Worm (Caenorhabditis elegans): ENCODE measurements around the gene K04C1.3.

The K04C1.3 gene

ce11 chrX:14257661-14258060, 14.5 kb upstream of the K04C1.3 start, which contains the start of gene E02H4.4:
Gene E02H4.4, plus strand, starts transcription at chrX:14257961.
- no peak for TF ChIP-seq tbx-37 (GFP tag; conservative IDR thresholded peaks at IDR 0.05)
- TF ChIP-seq flt-1 (GFP tag; IDR thresholded peaks at IDR 0.05) = no peak
- TF ChIP-seq ceh-13 (GFP tag; optimal IDR thresholded peaks at IDR 0.05) = no peak
- TF ChIP-seq hmg-4 (GFP tag; optimal IDR thresholded peaks at IDR 0.05) = no peak
- no peak for TF ChIP-seq tbx-11 (GFP tag; IDR thresholded peaks at IDR 0.05)
- no peak for TF ChIP-seq ama-1 (optimal IDR thresholded peaks at IDR 0.05)
- TF ChIP-seq pes-1 (GFP tag; IDR thresholded peaks at IDR 0.05) = no peak
- TF ChIP-seq tra-4 (tag; optimal IDR thresholded peaks at IDR 0.05) = no peak
- no peak for TF ChIP-seq hnd-1 (tag; optimal IDR thresholded peaks at IDR 0.05)
- TF ChIP-seq sea-1 (GFP tag; conservative IDR thresholded peaks at IDR 0.05) = no peak
- no peak for TF ChIP-seq aly-1 (tag; optimal IDR thresholded peaks at IDR 0.05)
- no peak for TF ChIP-seq B0310.2 (tag; optimal IDR thresholded peaks at IDR 0.05)
- no peak for TF ChIP-seq ceh-36 (tag; optimal IDR thresholded peaks at IDR 0.05)
- TF ChIP-seq scrt-1 (GFP tag; IDR thresholded peaks at IDR 0.05) = no peak

- TF ChIP-seq ama-1 (optimal IDR thresholded peaks at IDR 0.05) (no peak), sea-1 (GFP tag; conservative IDR thresholded peaks at IDR 0.05) (no peak), hmbx-1 (tag; optimal IDR thresholded peaks at IDR 0.05) (no peak)
Measured at ce11 chrX:14255973-14256372, 12.8 kb upstream of the K04C1.3 start, which contains the start of gene E02H4.7. Gene E02H4.7, plus strand, starts transcription at chrX:14256273.

ce11 chrX:14255031-14255430, 11.8 kb upstream of the K04C1.3 start, which contains the start of gene E02H4.5:
Gene E02H4.5, minus strand, starts transcription at chrX:14255131.
- TF ChIP-seq B0310.2 (tag; optimal IDR thresholded peaks at IDR 0.05) = no peak
- TF ChIP-seq aly-1 (tag; optimal IDR thresholded peaks at IDR 0.05) = no peak
- no peak for TF ChIP-seq ceh-36 (tag; optimal IDR thresholded peaks at IDR 0.05)
- TF ChIP-seq flt-1 (GFP tag; IDR thresholded peaks at IDR 0.05) = no peak
- TF ChIP-seq sea-1 (GFP tag; conservative IDR thresholded peaks at IDR 0.05) = no peak
- TF ChIP-seq scrt-1 (GFP tag; IDR thresholded peaks at IDR 0.05) = no peak
- TF ChIP-seq hmbx-1 (tag; optimal IDR thresholded peaks at IDR 0.05) = no peak
- TF ChIP-seq pes-1 (GFP tag; IDR thresholded peaks at IDR 0.05) = no peak
- no peak for TF ChIP-seq tbx-37 (GFP tag; conservative IDR thresholded peaks at IDR 0.05)
- TF ChIP-seq tbx-11 (GFP tag; IDR thresholded peaks at IDR 0.05) = no peak
- no peak for TF ChIP-seq hnd-1 (tag; optimal IDR thresholded peaks at IDR 0.05)
- TF ChIP-seq ets-7 (tag; optimal IDR thresholded peaks at IDR 0.05) = no peak
- TF ChIP-seq ceh-13 (GFP tag; optimal IDR thresholded peaks at IDR 0.05) = no peak

ce11 chrX:14252042-14252441, 8.8 kb upstream of the K04C1.3 start, which contains the start of gene E02H4.6:
Gene E02H4.6, minus strand, starts transcription at chrX:14252142.
- no peak for TF ChIP-seq ama-1 (optimal IDR thresholded peaks at IDR 0.05)
- no peak for TF ChIP-seq tra-4 (tag; optimal IDR thresholded peaks at IDR 0.05)
- no peak for TF ChIP-seq flt-1 (GFP tag; IDR thresholded peaks at IDR 0.05)
- no peak for TF ChIP-seq hnd-1 (tag; optimal IDR thresholded peaks at IDR 0.05)
- no peak for TF ChIP-seq scrt-1 (GFP tag; IDR thresholded peaks at IDR 0.05)
- TF ChIP-seq pes-1 (GFP tag; IDR thresholded peaks at IDR 0.05) = no peak

- TF ChIP-seq ceh-13 (GFP tag; optimal IDR thresholded peaks at IDR 0.05) = no peak
- TF ChIP-seq hmbx-1 (tag; optimal IDR thresholded peaks at IDR 0.05) = no peak
- TF ChIP-seq sea-1 (GFP tag; conservative IDR thresholded peaks at IDR 0.05) = no peak
- no peak for TF ChIP-seq flt-1 (GFP tag; IDR thresholded peaks at IDR 0.05)
- no peak for TF ChIP-seq hnd-1 (tag; optimal IDR thresholded peaks at IDR 0.05)
- no peak for TF ChIP-seq ets-7 (tag; optimal IDR thresholded peaks at IDR 0.05)
- no peak for TF ChIP-seq hmg-4 (GFP tag; optimal IDR thresholded peaks at IDR 0.05)
- TF ChIP-seq pes-1 (GFP tag; IDR thresholded peaks at IDR 0.05) = no peak
- TF ChIP-seq tbx-11 (GFP tag; IDR thresholded peaks at IDR 0.05) = no peak
- no peak for TF ChIP-seq scrt-1 (GFP tag; IDR thresholded peaks at IDR 0.05)
- no peak for TF ChIP-seq F13C5.2 (tag; optimal IDR thresholded peaks at IDR 0.05)
- TF ChIP-seq ceh-36 (tag; optimal IDR thresholded peaks at IDR 0.05) = no peak
Measured at ce11 chrX:14247436-14248103, 4.4 kb upstream of the K04C1.3 start, which contains the start of gene K04C1.5. Gene K04C1.5, plus strand, starts transcription at chrX:14248053.

ce11 chrX:14246518-14246917, 3.3 kb upstream of the K04C1.3 start, which contains the start of gene mlc-6:
Gene mlc-6, minus strand, starts transcription at chrX:14246618.
- TF ChIP-seq flt-1 (GFP tag; IDR thresholded peaks at IDR 0.05) (no peak), tbx-37 (GFP tag; conservative IDR thresholded peaks at IDR 0.05) (no peak), sea-1 (GFP tag; conservative IDR thresholded peaks at IDR 0.05) (no peak), ceh-36 (tag; optimal IDR thresholded peaks at IDR 0.05) (no peak), B0310.2 (tag; optimal IDR thresholded peaks at IDR 0.05) (no peak), ceh-13 (GFP tag; optimal IDR thresholded peaks at IDR 0.05) (no peak), hmg-4 (GFP tag; optimal IDR thresholded peaks at IDR 0.05) (no peak), hnd-1 (tag; optimal IDR thresholded peaks at IDR 0.05) (no peak), aly-1 (tag; optimal IDR thresholded peaks at IDR 0.05) (no peak), pes-1 (GFP tag; IDR thresholded peaks at IDR 0.05) (no peak), ets-7 (tag; optimal IDR thresholded peaks at IDR 0.05) (no peak), tbx-11 (GFP tag; IDR thresholded peaks at IDR 0.05) (no peak), ama-1 (optimal IDR thresholded peaks at IDR 0.05) (no peak), hmbx-1 (tag; optimal IDR thresholded peaks at IDR 0.05) (no peak), tra-4 (tag; optimal IDR thresholded peaks at IDR 0.05) (no peak), F13C5.2 (tag; optimal IDR thresholded peaks at IDR 0.05) (no peak), scrt-1 (GFP tag; IDR thresholded peaks at IDR 0.05) (no peak)

- TF ChIP-seq F13C5.2 (tag; optimal IDR thresholded peaks at IDR 0.05) (no peak), hmg-4 (GFP tag; optimal IDR thresholded peaks at IDR 0.05) (no peak), pes-1 (GFP tag; IDR thresholded peaks at IDR 0.05) (no peak), tra-4 (tag; optimal IDR thresholded peaks at IDR 0.05) (no peak), tbx-11 (GFP tag; IDR thresholded peaks at IDR 0.05) (no peak), ama-1 (optimal IDR thresholded peaks at IDR 0.05) (no peak), ceh-13 (GFP tag; optimal IDR thresholded peaks at IDR 0.05) (no peak), B0310.2 (tag; optimal IDR thresholded peaks at IDR 0.05) (no peak), aly-1 (tag; optimal IDR thresholded peaks at IDR 0.05) (no peak), scrt-1 (GFP tag; IDR thresholded peaks at IDR 0.05) (no peak), ceh-36 (tag; optimal IDR thresholded peaks at IDR 0.05) (no peak), sea-1 (GFP tag; conservative IDR thresholded peaks at IDR 0.05) (no peak), flt-1 (GFP tag; IDR thresholded peaks at IDR 0.05) (no peak), ets-7 (tag; optimal IDR thresholded peaks at IDR 0.05) (no peak), tbx-37 (GFP tag; conservative IDR thresholded peaks at IDR 0.05) (no peak)
Measured at ce11 chrX:14244493-14244892, 1.3 kb upstream of the K04C1.3 start.

Measured in whole organism, early embryonic.